Worm (Caenorhabditis elegans) whole organism, mixed stage, embryonic: ENCODE data around the gene fbxa-12.

Experiments
- elt-3 ChIP-seq: fragments of 150-350 bp; optimal IDR thresholded peaks from 2 replicates; lab custom pipeline; 2014; ENCODE audit warnings: missing biosample characterization, missing genetic modification characterization
- ham-2 ChIP-seq: fragments of 200-800 bp; sonication (Bioruptor generic); optimal IDR thresholded peaks from 2 replicates; lab custom pipeline; 2018; ENCODE audit warnings: mild to moderate bottlenecking, missing genetic modification characterization, missing compliant biosample characterization
- lin-13 ChIP-seq: fragments of 150-350 bp; optimal IDR thresholded peaks from 2 replicates; lab custom pipeline; 2014; ENCODE audit warnings: missing biosample characterization, missing genetic modification characterization
- lsy-2 ChIP-seq: fragments of 150-350 bp; optimal IDR thresholded peaks from 2 replicates; lab custom pipeline; 2014; ENCODE audit warnings: missing biosample characterization, missing genetic modification characterization
- mep-1 ChIP-seq: fragments of 150-350 bp; optimal IDR thresholded peaks from 2 replicates; lab custom pipeline; 2017; ENCODE audit warnings: missing biosample characterization, missing genetic modification reagents, missing genetic modification characterization, inconsistent platforms
- nhr-2 ChIP-seq: fragments of 150-350 bp; optimal IDR thresholded peaks from 2 replicates; lab custom pipeline; 2014; ENCODE audit warnings: missing biosample characterization, missing genetic modification characterization
- nhr-28 ChIP-seq: fragments of 150-350 bp; optimal IDR thresholded peaks from 2 replicates; lab custom pipeline; 2014; ENCODE audit warnings: missing biosample characterization, missing genetic modification characterization
- nhr-76 ChIP-seq: sonication (generic microtip); optimal IDR thresholded peaks from 2 replicates; lab custom pipeline; 2017; ENCODE audit warnings: missing biosample characterization, missing genetic modification characterization
- pha-4 ChIP-seq: fragments of 150-350 bp; optimal IDR thresholded peaks from 2 replicates; lab custom pipeline; 2018; ENCODE audit warnings: missing biosample characterization, missing genetic modification reagents, missing genetic modification characterization
- snpc-4 ChIP-seq: fragments of 150-350 bp; optimal IDR thresholded peaks from 2 replicates; lab custom pipeline; 2014; ENCODE audit warnings: missing biosample characterization, missing genetic modification characterization
- unc-39 ChIP-seq: fragments of 150-350 bp; optimal IDR thresholded peaks from 2 replicates; lab custom pipeline; 2014; ENCODE audit warnings: missing biosample characterization, missing genetic modification characterization
- unc-62 ChIP-seq: fragments of 150-350 bp; optimal IDR thresholded peaks from 2 replicates; lab custom pipeline; 2014; ENCODE audit warnings: missing biosample characterization, missing genetic modification reagents, missing genetic modification characterization

ce11 chrIII:2240471-2240870 is 21.0 kb downstream of the fbxa-12 start, which contains the start of gene srz-56:
- TF ChIP-seq lsy-2, result no peak
- TF ChIP-seq nhr-28 (tag; lab: Kevin White, UChicago), result no peak
- no peak for TF ChIP-seq nhr-76 (tag; lab: Kevin White, UChicago)
- no peak for TF ChIP-seq mep-1
- TF ChIP-seq unc-39 (tag; lab: Kevin White, UChicago), result no peak
- no peak for TF ChIP-seq snpc-4 (tag; lab: Kevin White, UChicago)
- no peak for TF ChIP-seq lin-13
- no peak for TF ChIP-seq unc-62 (GFP tag; lab: Kevin White, UChicago)
- no peak for TF ChIP-seq pha-4 (tag; lab: Kevin White, UChicago)
- TF ChIP-seq elt-3 (tag; lab: Kevin White, UChicago), result no peak
- TF ChIP-seq ham-2 (GFP tag; lab: Kevin White, UChicago), result no peak
- TF ChIP-seq nhr-2 (tag; lab: Kevin White, UChicago), result no peak
